Worm (Caenorhabditis elegans): ENCODE results near the gene nhr-206.

ce11 chrV:12085867-12086634 lies 5.8 kb upstream of the nhr-206 start:
- TF ChIP-seq nhr-28 (tag; optimal IDR thresholded peaks at IDR 0.05) (no peak), ztf-11 (tag; optimal IDR thresholded peaks at IDR 0.05) (no peak), unc-39 (tag; optimal IDR thresholded peaks at IDR 0.05) (no peak), nhr-237 (tag; optimal IDR thresholded peaks at IDR 0.05) (no peak), ceh-83 (GFP tag; optimal IDR thresholded peaks at IDR 0.05) (no peak), nhr-76 (tag; optimal IDR thresholded peaks at IDR 0.05) (no peak), unc-62 (GFP tag; optimal IDR thresholded peaks at IDR 0.05) (no peak), snpc-4 (tag; optimal IDR thresholded peaks at IDR 0.05) (no peak), lsy-2 (tag; optimal IDR thresholded peaks at IDR 0.05) (no peak), ceh-39 (tag; optimal IDR thresholded peaks at IDR 0.05) (no peak), pha-4 (tag; optimal IDR thresholded peaks at IDR 0.05) (no peak), elt-3 (tag; optimal IDR thresholded peaks at IDR 0.05) (no peak)
